Fruit fly (Drosophila melanogaster): ENCODE data around the gene Bdbt.

The Bdbt gene

DNA sequence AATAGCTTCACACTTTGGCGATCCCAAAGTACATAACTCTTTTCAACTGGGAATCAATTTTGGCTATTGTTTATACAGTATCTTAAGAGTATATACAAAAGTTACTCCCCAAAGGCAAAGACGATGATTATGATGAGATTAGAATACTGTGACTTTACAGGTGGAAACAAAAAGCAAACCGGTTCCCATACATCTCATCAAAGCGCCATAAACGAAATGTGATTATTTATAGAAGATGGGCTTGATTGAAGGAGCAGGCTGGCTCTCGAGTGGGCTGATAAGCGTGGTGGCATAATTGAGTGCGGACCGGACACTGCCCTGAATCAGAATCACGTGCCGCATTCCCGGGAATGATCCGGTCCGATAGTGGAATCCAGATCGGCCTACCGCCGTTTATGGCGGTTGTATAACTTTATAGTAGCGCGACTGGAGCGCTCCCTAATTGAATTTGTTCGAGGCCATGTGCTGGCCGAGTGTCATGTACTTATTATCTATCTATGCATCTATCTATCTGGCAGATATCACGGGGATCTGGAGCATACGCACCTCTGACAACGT is 46.6 kb downstream of the Bdbt start:
- peak; percentile 48 for TF ChIP-seq Med (GFP tag)
- TF ChIP-seq CG5245 (GFP tag; optimal IDR thresholded peaks at IDR 0.05): no peak
- no peak for TF ChIP-seq CG14667 (GFP tag; IDR thresholded peaks at IDR 0.05)
- TF ChIP-seq Hr39 (optimal IDR thresholded peaks at IDR 0.05): no peak
- TF ChIP-seq kah (GFP tag; optimal IDR thresholded peaks at IDR 0.05): no peak
- TF ChIP-seq Sry-δ (GFP tag; optimal IDR thresholded peaks at IDR 0.05): no peak
- no peak for TF ChIP-seq Bdp1 (GFP tag; optimal IDR thresholded peaks at IDR 0.05)
- peak; percentile 96 for TF ChIP-seq cwo (GFP tag; optimal IDR thresholded peaks at IDR 0.05)
- TF ChIP-seq cas (GFP tag; IDR thresholded peaks at IDR 0.05): no peak
- no peak for TF ChIP-seq TFAM (GFP tag; optimal IDR thresholded peaks at IDR 0.05)
- no peak for TF ChIP-seq CG11560 (tag; IDR thresholded peaks at IDR 0.05)
- no peak for TF ChIP-seq CG10462 (GFP tag; optimal IDR thresholded peaks at IDR 0.05)
- no peak for TF ChIP-seq CG4282 (GFP tag; optimal IDR thresholded peaks at IDR 0.05)
- TF ChIP-seq bbx (GFP tag; IDR thresholded peaks at IDR 0.05; ENCODE audit: partially characterized antibody): peak; percentile 17; the same call in 1 of the 2 replicates
- peak; percentile 75 for TF ChIP-seq CG3995 (GFP tag; optimal IDR thresholded peaks at IDR 0.05)
- TF ChIP-seq sug (tag; optimal IDR thresholded peaks at IDR 0.05): peak; percentile 28
- TF ChIP-seq grn (GFP tag; optimal IDR thresholded peaks at IDR 0.05): peak; percentile 73
- TF ChIP-seq CG11456 (GFP tag; IDR thresholded peaks at IDR 0.05): no peak
- TF ChIP-seq sd (tag; optimal IDR thresholded peaks at IDR 0.05): peak; percentile 56
- no peak for TF ChIP-seq psq (GFP tag; optimal IDR thresholded peaks at IDR 0.05)
- no peak for TF ChIP-seq HLH3B (GFP tag; IDR thresholded peaks at IDR 0.05)
- TF ChIP-seq Doc2 (GFP tag; IDR thresholded peaks at IDR 0.05): no peak
- TF ChIP-seq hth (optimal IDR thresholded peaks at IDR 0.05): no peak
- TF ChIP-seq exex (tag; optimal IDR thresholded peaks at IDR 0.05): peak; percentile 74
- TF ChIP-seq Taf1 (GFP tag; IDR thresholded peaks at IDR 0.05): no peak
- TF ChIP-seq CG12769 (tag; optimal IDR thresholded peaks at IDR 0.05): peak; percentile 62
- no peak for TF ChIP-seq tll (GFP tag; optimal IDR thresholded peaks at IDR 0.05)
- no peak for TF ChIP-seq h (optimal IDR thresholded peaks at IDR 0.05)
- TF ChIP-seq CG10979 (tag; optimal IDR thresholded peaks at IDR 0.05): no peak
- TF ChIP-seq Sox102F (GFP tag; optimal IDR thresholded peaks at IDR 0.05): no peak
- peak in 1 of 2 experiments; percentile 52 for TF ChIP-seq Pdp1 (GFP tag; optimal IDR thresholded peaks at IDR 0.05)
- 0 out of 4 replicates have a peak, but pooled peaks have one; percentile 29 for TF ChIP-seq chinmo (GFP tag; IDR thresholded peaks at IDR 0.05; ENCODE audit: partially characterized antibody)
- TF ChIP-seq Xbp1 (GFP tag; optimal IDR thresholded peaks at IDR 0.05): no peak
- TF ChIP-seq CoRest (tag; optimal IDR thresholded peaks at IDR 0.05): no peak
- peak; percentile 9 for TF ChIP-seq CG7987 (GFP tag; optimal IDR thresholded peaks at IDR 0.05)
- TF ChIP-seq CG7372 (GFP tag; IDR thresholded peaks at IDR 0.05): no peak
- no peak for TF ChIP-seq CG1603 (tag; optimal IDR thresholded peaks at IDR 0.05)
- no peak for TF ChIP-seq CG13624 (GFP tag; optimal IDR thresholded peaks at IDR 0.05)
- 0 out of 3 replicates have a peak, but pooled peaks have one; percentile 9 for TF ChIP-seq CG6791 (GFP tag; IDR thresholded peaks at IDR 0.05; ENCODE audit: partially characterized antibody)
- no peak for TF ChIP-seq CG12236 (GFP tag; optimal IDR thresholded peaks at IDR 0.05)
- no peak for TF ChIP-seq Dbx (GFP tag; IDR thresholded peaks at IDR 0.05)
- no peak for TF ChIP-seq hbn (GFP tag; IDR thresholded peaks at IDR 0.05; ENCODE audit: partially characterized antibody)
- TF ChIP-seq CG34376 (GFP tag; optimal IDR thresholded peaks at IDR 0.05): peak; percentile 5
- no peak for TF ChIP-seq CG10209 (GFP tag; optimal IDR thresholded peaks at IDR 0.05)
- no peak for TF ChIP-seq CG8290 (GFP tag; optimal IDR thresholded peaks at IDR 0.05)
- TF ChIP-seq CG8290 (tag; optimal IDR thresholded peaks at IDR 0.05): no peak
- no peak for TF ChIP-seq CG17568 (GFP tag; optimal IDR thresholded peaks at IDR 0.05)
- no peak for TF ChIP-seq Fer2 (tag; optimal IDR thresholded peaks at IDR 0.05)
